Worm (Caenorhabditis elegans) whole organism, L2 larva: ENCODE data around the gene F14B8.4.

ENCODE experiments used
- C34F6.9 ChIP-seq: fragments of 150-350 bp; optimal IDR thresholded peaks from 2 replicates; lab custom pipeline; 2014; ENCODE audit warnings: missing biosample characterization, missing genetic modification characterization
- F13H6.1 ChIP-seq: sonication (generic microtip); optimal IDR thresholded peaks from 2 replicates; lab custom pipeline; 2016; ENCODE audit warnings: missing genetic modification characterization, missing compliant biosample characterization
- R02D3.7 ChIP-seq: fragments of 150-350 bp; optimal IDR thresholded peaks from 2 replicates; lab custom pipeline; 2014; ENCODE audit warnings: missing biosample characterization, missing genetic modification characterization
- Y55F3AM.14 ChIP-seq: fragments of 200-800 bp; sonication (Bioruptor generic); optimal IDR thresholded peaks from 2 replicates; lab custom pipeline; 2018; ENCODE audit warnings: mild to moderate bottlenecking, missing genetic modification characterization, missing compliant biosample characterization
- ZK546.5 ChIP-seq: sonication (generic microtip); optimal IDR thresholded peaks from 2 replicates; lab custom pipeline; 2017; ENCODE audit warnings: missing biosample characterization, missing genetic modification characterization
- ceh-82 ChIP-seq: fragments of 150-350 bp; optimal IDR thresholded peaks from 2 replicates; lab custom pipeline; 2014; ENCODE audit warnings: missing biosample characterization, missing genetic modification characterization
- crh-2 ChIP-seq: sonication (generic microtip); optimal IDR thresholded peaks from 2 replicates; lab custom pipeline; 2017; ENCODE audit warnings: missing biosample characterization, missing genetic modification characterization
- elt-1 ChIP-seq: fragments of 150-350 bp; optimal IDR thresholded peaks from 2 replicates; lab custom pipeline; 2014; ENCODE audit warnings: missing biosample characterization, missing genetic modification characterization
- fos-1 ChIP-seq: fragments of 150-350 bp; optimal IDR thresholded peaks from 2 replicates; lab custom pipeline; 2014; ENCODE audit warnings: missing biosample characterization, missing genetic modification characterization
- gmeb-1 ChIP-seq: fragments of 150-350 bp; optimal IDR thresholded peaks from 2 replicates; lab custom pipeline; 2014; ENCODE audit warnings: missing biosample characterization, missing genetic modification characterization
- lin-13 ChIP-seq: fragments of 150-350 bp; optimal IDR thresholded peaks from 2 replicates; lab custom pipeline; 2014; ENCODE audit warnings: missing biosample characterization, missing genetic modification reagents, missing genetic modification characterization
- lin-39 ChIP-seq: fragments of 150-350 bp; optimal IDR thresholded peaks from 2 replicates; lab custom pipeline; 2014; ENCODE audit warnings: missing biosample characterization, missing genetic modification reagents, missing genetic modification characterization
- lsy-2 ChIP-seq, 2 experiments: fragments of 150-350 bp in 1 of 2; sonication (generic microtip) in 1 of 2; optimal IDR thresholded peaks; 2 replicates each; lab custom pipeline; 2014 to 2017; ENCODE audit warnings: missing biosample characterization in 2 of 2, missing genetic modification characterization in 2 of 2
- mab-5 ChIP-seq: fragments of 150-350 bp; optimal IDR thresholded peaks from 2 replicates; lab custom pipeline; 2014; ENCODE audit warnings: missing biosample characterization, missing genetic modification characterization
- mbf-1 ChIP-seq: sonication (generic microtip); optimal IDR thresholded peaks from 2 replicates; lab custom pipeline; 2017; ENCODE audit warnings: missing biosample characterization, missing genetic modification characterization
- mdl-1 ChIP-seq, 2 experiments: fragments of 150-350 bp in 1 of 2; sonication (generic microtip) in 1 of 2; optimal IDR thresholded peaks; 2 replicates each; lab custom pipeline; 2017; ENCODE audit warnings: missing biosample characterization in 2 of 2, missing genetic modification characterization in 2 of 2
- nhr-129 ChIP-seq: fragments of 150-350 bp; optimal IDR thresholded peaks from 2 replicates; lab custom pipeline; 2014; ENCODE audit warnings: missing biosample characterization, missing genetic modification characterization
- nhr-21 ChIP-seq: fragments of 150-350 bp; optimal IDR thresholded peaks from 2 replicates; lab custom pipeline; 2014; ENCODE audit warnings: missing biosample characterization, missing genetic modification characterization
- nhr-23 ChIP-seq: fragments of 150-350 bp; optimal IDR thresholded peaks from 2 replicates; lab custom pipeline; 2014; ENCODE audit warnings: missing biosample characterization, missing genetic modification reagents, missing genetic modification characterization
- nhr-25 ChIP-seq: fragments of 150-350 bp; sonication (generic microtip); optimal IDR thresholded peaks from 3 replicates; lab custom pipeline; 2014; ENCODE audit warnings: missing biosample characterization, missing genetic modification characterization
- nhr-6 ChIP-seq: fragments of 150-350 bp; optimal IDR thresholded peaks from 2 replicates; lab custom pipeline; 2014; ENCODE audit warnings: missing biosample characterization, missing genetic modification characterization
- peb-1 ChIP-seq: fragments of 150-350 bp; optimal IDR thresholded peaks from 2 replicates; lab custom pipeline; 2014; ENCODE audit warnings: missing biosample characterization, missing genetic modification characterization
- sem-4 ChIP-seq: fragments of 150-350 bp; optimal IDR thresholded peaks from 2 replicates; lab custom pipeline; 2014; ENCODE audit warnings: missing biosample characterization, missing genetic modification reagents, missing genetic modification characterization
- sma-3 ChIP-seq: sonication (generic microtip); optimal IDR thresholded peaks from 2 replicates; lab custom pipeline; 2016; ENCODE audit warnings: missing genetic modification reagents, missing genetic modification characterization, missing compliant biosample characterization
- sma-9 ChIP-seq, 2 experiments: fragments of 150-350 bp in 1 of 2; sonication (generic microtip) in 1 of 2; optimal IDR thresholded peaks; 2 replicates each; lab custom pipeline; 2014 to 2016; ENCODE audit warnings: missing genetic modification characterization in 2 of 2, mild to moderate bottlenecking in 1 of 2, missing biosample characterization in 1 of 2, missing compliant biosample characterization in 1 of 2, missing genetic modification reagents in 1 of 2, moderate library complexity in 1 of 2
- snpc-4 ChIP-seq: fragments of 150-350 bp; optimal IDR thresholded peaks from 2 replicates; lab custom pipeline; 2014; ENCODE audit warnings: missing biosample characterization, missing genetic modification characterization
- unc-55 ChIP-seq: fragments of 150-350 bp; sonication (generic microtip); optimal IDR thresholded peaks from 3 replicates; lab custom pipeline; 2014; ENCODE audit warnings: missing biosample characterization, missing genetic modification reagents, missing genetic modification characterization
- unc-62 ChIP-seq: fragments of 150-350 bp; optimal IDR thresholded peaks from 2 replicates; lab custom pipeline; 2014; ENCODE audit warnings: missing biosample characterization, missing genetic modification reagents, missing genetic modification characterization
- zag-1 ChIP-seq: fragments of 150-350 bp; optimal IDR thresholded peaks from 2 replicates; lab custom pipeline; 2014; ENCODE audit warnings: missing biosample characterization, missing genetic modification characterization
- ztf-1 ChIP-seq: fragments of 200-800 bp; sonication (Bioruptor generic); conservative IDR thresholded peaks from 2 replicates; pipeline ENCODE4 v1.3.6; 2022; ENCODE audit warnings: missing genetic modification characterization, missing compliant biosample characterization
- ztf-11 ChIP-seq: sonication (generic microtip); optimal IDR thresholded peaks from 2 replicates; lab custom pipeline; 2017; ENCODE audit warnings: missing biosample characterization, missing genetic modification characterization
- ztf-4 ChIP-seq: fragments of 150-350 bp; optimal IDR thresholded peaks from 2 replicates; lab custom pipeline; 2014; ENCODE audit warnings: missing biosample characterization, missing genetic modification characterization

The F14B8.4 gene

DNA sequence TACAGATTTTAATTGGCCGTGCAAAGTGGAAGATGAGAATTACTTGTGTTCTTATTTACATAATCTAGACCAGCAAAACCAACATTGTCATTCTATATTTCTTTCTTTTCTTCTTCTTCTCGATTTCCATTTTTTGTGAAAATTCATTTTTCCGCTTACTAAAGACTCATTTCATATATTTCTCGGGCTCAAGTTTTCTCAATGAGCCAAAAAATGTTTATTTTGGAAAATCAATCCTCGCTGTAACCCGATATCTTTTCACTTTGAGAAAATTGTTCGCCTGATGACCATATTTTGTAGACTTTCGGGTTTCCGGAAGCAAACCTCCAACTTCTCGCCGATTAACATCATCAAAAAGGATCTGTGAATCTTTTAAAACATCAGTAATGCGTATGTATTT, 14.2 kb upstream of the F14B8.4 start, which contains the start of gene nhx-4:
nhx-4 (plus strand) TSS at position 301 of the 400 bp plus-strand sequence.
- no peak for TF ChIP-seq zag-1
- TF ChIP-seq mab-5 (tag; lab: Kevin White, UChicago), result no peak
- TF ChIP-seq sem-4 (tag; lab: Kevin White, UChicago), result no peak
- TF ChIP-seq lsy-2 (tag; optimal IDR thresholded peaks at IDR 0.05; lab: Kevin White, UChicago), result no peak
- TF ChIP-seq R02D3.7 (tag; lab: Kevin White, UChicago), result no peak
- no peak for TF ChIP-seq ztf-11 (tag; lab: Kevin White, UChicago)

DNA sequence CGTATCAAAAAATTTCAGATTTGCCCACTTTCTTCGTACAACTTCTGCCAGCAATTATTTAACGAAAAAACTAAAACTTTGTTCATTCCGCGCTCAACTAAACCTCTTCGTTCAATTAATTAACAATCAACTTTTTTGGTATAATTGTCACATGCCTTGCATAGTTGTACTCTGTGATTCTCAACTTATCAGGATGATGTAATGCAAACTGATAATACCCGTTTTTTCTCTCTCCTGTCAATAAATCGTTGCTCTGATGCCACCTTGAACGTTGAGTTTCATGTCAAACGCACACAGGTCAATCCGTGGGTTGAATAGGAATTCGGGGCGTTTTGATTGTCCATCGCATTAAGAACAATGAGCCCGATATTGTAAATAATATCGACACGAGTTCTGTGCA, 5.8 kb upstream of the F14B8.4 start:
- peak; percentile 67 for TF ChIP-seq fos-1 (tag; lab: Kevin White, UChicago)
- no peak for TF ChIP-seq nhr-23
- TF ChIP-seq mbf-1 (tag; lab: Kevin White, UChicago), result no peak
- TF ChIP-seq ztf-1, result no peak
- TF ChIP-seq sma-3 (GFP tag; lab: Kevin White, UChicago), result no peak
- TF ChIP-seq lsy-2 (tag; optimal IDR thresholded peaks at IDR 0.05; lab: Kevin White, UChicago), result no peak
- TF ChIP-seq sma-9 (GFP tag; optimal IDR thresholded peaks at IDR 0.05; lab: Kevin White, UChicago), result peak; percentile 38
- TF ChIP-seq sma-9 (tag; optimal IDR thresholded peaks at IDR 0.05; lab: Kevin White, UChicago), result no peak
- TF ChIP-seq snpc-4, result no peak
- TF ChIP-seq F13H6.1 (tag; lab: Kevin White, UChicago), result peak; percentile 47
- TF ChIP-seq nhr-129 (tag; lab: Kevin White, UChicago), result peak; percentile 84
- peak; percentile 65 for TF ChIP-seq crh-2 (tag; lab: Kevin White, UChicago)

DNA sequence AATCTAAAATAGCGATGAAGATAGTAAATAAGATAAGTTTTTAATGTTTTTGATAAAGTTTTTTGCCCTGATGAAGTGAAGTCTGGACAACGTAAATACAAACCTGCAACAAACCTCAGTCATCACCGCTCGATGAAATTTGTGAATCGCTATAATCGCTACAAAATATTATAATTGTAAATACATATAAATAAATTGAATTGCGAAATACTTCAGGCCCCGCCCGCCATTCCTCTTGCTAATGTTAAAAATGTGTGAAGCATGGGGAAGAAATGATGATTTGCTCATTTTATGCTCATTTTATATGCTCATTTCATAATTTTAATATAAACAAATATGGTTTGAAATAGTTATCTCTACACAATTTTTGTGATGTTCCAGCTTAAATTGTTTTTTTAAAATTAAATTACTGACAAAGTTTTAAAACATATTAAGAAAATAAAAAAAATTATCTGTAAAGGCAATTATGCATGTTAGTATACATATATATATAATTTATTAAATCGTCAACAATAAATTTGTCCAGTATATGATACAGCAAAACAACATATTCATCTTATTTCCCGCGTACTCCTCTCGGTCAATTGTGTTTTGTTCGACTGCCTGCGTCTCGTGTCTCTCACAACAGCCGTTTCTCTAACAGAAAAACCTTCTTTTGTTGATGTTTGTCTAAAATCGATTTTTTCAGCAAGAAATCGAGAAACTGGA, 4.5 kb upstream of the F14B8.4 start, which contains the start of gene sid-5:
sid-5 (plus strand) TSS at position 658 of the 708 bp plus-strand sequence.
- TF ChIP-seq crh-2 (tag; lab: Kevin White, UChicago) (no peak), ztf-11 (tag; lab: Kevin White, UChicago) (no peak), F13H6.1 (tag; lab: Kevin White, UChicago) (no peak), elt-1 (no peak), gmeb-1 (tag; lab: Kevin White, UChicago) (no peak), unc-62 (GFP tag; lab: Kevin White, UChicago) (no peak), peb-1 (no peak), sem-4 (tag; lab: Kevin White, UChicago) (no peak), nhr-6 (tag; lab: Kevin White, UChicago) (no peak), mab-5 (tag; lab: Kevin White, UChicago) (no peak), nhr-129 (tag; lab: Kevin White, UChicago) (peak; percentile 7), C34F6.9 (tag; lab: Kevin White, UChicago) (no peak), ztf-4 (tag; lab: Kevin White, UChicago) (no peak), nhr-25 (tag; lab: Kevin White, UChicago) (peak; percentile 8), mbf-1 (tag; lab: Kevin White, UChicago) (no peak), lin-39 (tag; lab: Kevin White, UChicago) (no peak)
- TF ChIP-seq, all 48 proteins: peak for 2

DNA sequence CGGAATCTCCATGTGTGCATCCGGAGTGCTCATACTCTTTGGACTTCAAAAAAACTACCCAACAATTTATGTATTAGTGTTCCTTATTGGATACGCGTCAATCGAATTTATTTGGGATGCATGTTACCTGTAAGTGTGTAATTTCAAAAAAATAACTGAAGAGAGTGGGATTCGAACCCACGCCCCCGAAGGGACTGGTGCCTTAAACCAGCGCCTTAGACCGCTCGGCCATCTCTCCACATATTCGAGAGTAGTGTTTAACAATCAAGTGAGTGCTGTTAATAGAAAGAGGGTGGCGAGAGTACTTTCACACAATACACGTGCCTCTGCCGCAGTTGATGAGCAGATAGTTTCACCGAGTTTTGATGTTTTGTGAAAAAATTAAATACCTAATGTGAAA, 3.2 kb upstream of the F14B8.4 start:
- peak; percentile 11 to 53 for TF ChIP-seq mdl-1 (tag; optimal IDR thresholded peaks at IDR 0.05; lab: Kevin White, UChicago)
- no peak for TF ChIP-seq mbf-1 (tag; lab: Kevin White, UChicago)
- peak; percentile 21 for TF ChIP-seq nhr-21
- no peak for TF ChIP-seq ZK546.5
- peak; percentile 11 for TF ChIP-seq C34F6.9 (tag; lab: Kevin White, UChicago)
- peak; percentile 46 for TF ChIP-seq sma-9 (GFP tag; optimal IDR thresholded peaks at IDR 0.05; lab: Kevin White, UChicago)
- no peak for TF ChIP-seq sma-9 (tag; optimal IDR thresholded peaks at IDR 0.05; lab: Kevin White, UChicago)
- peak; percentile 74 for TF ChIP-seq nhr-129 (tag; lab: Kevin White, UChicago)
- TF ChIP-seq crh-2 (tag; lab: Kevin White, UChicago), result peak; percentile 53
- peak; percentile 25 for TF ChIP-seq fos-1 (tag; lab: Kevin White, UChicago)
- peak; percentile 37 to 41 for TF ChIP-seq lsy-2 (tag; optimal IDR thresholded peaks at IDR 0.05; lab: Kevin White, UChicago)
- TF ChIP-seq F13H6.1 (tag; lab: Kevin White, UChicago), result peak; percentile 55
- TF ChIP-seq sma-3 (GFP tag; lab: Kevin White, UChicago), result peak; percentile 58
- no peak for TF ChIP-seq ceh-82 (tag; lab: Kevin White, UChicago)
- TF ChIP-seq unc-55 (GFP tag; lab: Kevin White, UChicago), result peak; percentile 74
- peak; percentile 7 for TF ChIP-seq nhr-25 (tag; lab: Kevin White, UChicago)
- TF ChIP-seq lin-13, result peak; percentile 36
- TF ChIP-seq Y55F3AM.14 (GFP tag; lab: Kevin White, UChicago), result no peak
